Worm (Caenorhabditis elegans): ENCODE measurements around the gene B0334.10.

B0334.10 gene

DNA sequence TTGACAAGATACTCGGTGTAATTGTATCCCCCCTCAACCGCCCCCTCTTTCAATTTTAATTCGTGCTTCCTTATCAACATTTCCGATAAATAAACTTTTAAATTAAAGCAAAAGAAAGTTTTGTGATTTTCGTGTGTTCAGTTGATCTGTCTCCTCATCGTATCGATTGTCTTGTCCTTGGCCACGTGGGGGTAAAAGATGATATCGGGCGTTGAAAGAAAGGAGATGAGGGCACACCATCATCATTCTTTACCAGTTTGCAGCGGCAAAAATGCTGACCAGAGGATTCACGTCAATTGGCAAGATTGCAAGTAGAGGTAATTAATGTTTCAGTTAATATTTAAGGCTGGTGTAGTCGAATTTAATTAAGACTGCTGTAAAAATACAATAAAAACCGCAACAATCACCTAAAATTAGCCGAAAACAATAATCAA is 29.0 kb downstream of the B0334.10 start, which contains the start of gene F54D5.7 (continued):
- TF ChIP-seq nhr-76 (tag; optimal IDR thresholded peaks at IDR 0.05) (no peak), lin-15B (tag; optimal IDR thresholded peaks at IDR 0.05) (no peak), zip-11 (GFP tag; IDR thresholded peaks at IDR 0.05) (no peak), ceh-44 (GFP tag; IDR thresholded peaks at IDR 0.05) (0 out of 2 replicates have a peak, but pooled peaks have one; percentile 19), daf-12 (tag; optimal IDR thresholded peaks at IDR 0.05) (no peak), lin-1 (GFP tag; IDR thresholded peaks at IDR 0.05) (peak; percentile 32; the same call in 1 of the 2 replicates), egl-43 (GFP tag; IDR thresholded peaks at IDR 0.05) (peak; percentile 79), spr-3 (GFP tag; optimal IDR thresholded peaks at IDR 0.05) (peak; percentile 56), gei-8 (GFP tag; optimal IDR thresholded peaks at IDR 0.05) (peak; percentile 12), lir-3 (tag; optimal IDR thresholded peaks at IDR 0.05) (no peak), lin-29 (GFP tag; IDR thresholded peaks at IDR 0.05) (no peak), Y5F2A.4 (GFP tag; optimal IDR thresholded peaks at IDR 0.05) (no peak), zip-2 (tag; optimal IDR thresholded peaks at IDR 0.05) (peak; percentile 33), sdz-12 (GFP tag; optimal IDR thresholded peaks at IDR 0.05) (no peak), mxl-2 (GFP tag; conservative IDR thresholded peaks at IDR 0.05) (peak; percentile 65; the same call in 1 of the 2 replicates), nhr-48 (tag; optimal IDR thresholded peaks at IDR 0.05) (peak; percentile 3), pqm-1 (tag; optimal IDR thresholded peaks at IDR 0.05) (peak; percentile 2), hif-1 (tag; optimal IDR thresholded peaks at IDR 0.05) (no peak), spr-1 (tag; optimal IDR thresholded peaks at IDR 0.05) (peak; percentile 55), Y48G9A.11 (GFP tag; IDR thresholded peaks at IDR 0.05) (peak; percentile 44; the same call in 1 of the 2 replicates), lin-38 (GFP tag; IDR thresholded peaks at IDR 0.05) (peak; percentile 81), saeg-2 (GFP tag; IDR thresholded peaks at IDR 0.05) (no peak), tra-1 (GFP tag; IDR thresholded peaks at IDR 0.05) (peak; percentile 46; the same call in 1 of the 2 replicates), nhr-42 (GFP tag; IDR thresholded peaks at IDR 0.05) (peak; percentile 68; the same call in 1 of the 2 replicates), R02D3.7 (tag; optimal IDR thresholded peaks at IDR 0.05) (no peak), nhr-77 (tag; optimal IDR thresholded peaks at IDR 0.05) (no peak), nhr-102 (tag; optimal IDR thresholded peaks at IDR 0.05) (no peak), ztf-7 (tag; optimal IDR thresholded peaks at IDR 0.05) (peak; percentile 47), daf-16 (GFP tag; optimal IDR thresholded peaks at IDR 0.05) (peak in 1 of 2 experiments; percentile 42), daf-16 (tag; optimal IDR thresholded peaks at IDR 0.05) (peak; percentile 58), mes-2 (tag; optimal IDR thresholded peaks at IDR 0.05; ENCODE audit: poor library complexity, severe bottlenecking) (no peak), nhr-111 (GFP tag; optimal IDR thresholded peaks at IDR 0.05) (no peak), mep-1 (tag; optimal IDR thresholded peaks at IDR 0.05) (peak; percentile 77), lim-7 (GFP tag; IDR thresholded peaks at IDR 0.05) (peak; percentile 77), egl-27 (tag; optimal IDR thresholded peaks at IDR 0.05) (no peak), jun-1 (tag; optimal IDR thresholded peaks at IDR 0.05) (no peak), D1046.2 (GFP tag; IDR thresholded peaks at IDR 0.05) (no peak), ceh-28 (tag; optimal IDR thresholded peaks at IDR 0.05) (peak; percentile 34), zfp-3 (GFP tag; conservative IDR thresholded peaks at IDR 0.05) (peak; percentile 92), ZK337.2 (GFP tag; IDR thresholded peaks at IDR 0.05) (no peak), madf-9 (GFP tag; conservative IDR thresholded peaks at IDR 0.05) (peak; percentile 36; the same call in 1 of the 2 replicates), snpc-1.2 (GFP tag; IDR thresholded peaks at IDR 0.05) (peak; percentile 81), unc-62 (GFP tag; optimal IDR thresholded peaks at IDR 0.05 in 1 of 2) (peak in 1 of 2 experiments; percentile 9), unc-62 (tag; optimal IDR thresholded peaks at IDR 0.05) (no peak), fkh-10 (GFP tag; optimal IDR thresholded peaks at IDR 0.05) (no peak), php-3 (GFP tag; IDR thresholded peaks at IDR 0.05) (no peak; the same call in 1 of the 2 replicates), cey-2 (tag; optimal IDR thresholded peaks at IDR 0.05; ENCODE audit: borderline replicate concordance, insufficient read depth) (no peak), Y105C5A.15 (GFP tag; IDR thresholded peaks at IDR 0.05) (no peak), dmd-8 (GFP tag; IDR thresholded peaks at IDR 0.05) (peak; percentile 54; the same call in 1 of the 2 replicates), ama-1 (optimal IDR thresholded peaks at IDR 0.05) (peak; percentile 76), mxl-3 (GFP tag; optimal IDR thresholded peaks at IDR 0.05) (peak; percentile 84)

All from whole organism, L4 larva.